Fruit fly (Drosophila melanogaster) whole organism: ENCODE measurements around the gene drn.

ENCODE experiments used
- CG8478 ChIP-seq: fragments of >200 bp; optimal IDR thresholded peaks from 2 replicates; lab custom pipeline; 2018; ENCODE audit warnings: inconsistent platforms
- Dll ChIP-seq: fragments of >200 bp; optimal IDR thresholded peaks from 2 replicates; lab custom pipeline; 2017
- EcR ChIP-seq, 2 experiments: fragments of >200 bp; optimal IDR thresholded peaks; 2 replicates each; lab custom pipeline; 2017; ENCODE audit warnings: missing biosample characterization in 2 of 2, missing genetic modification characterization in 2 of 2, missing genetic modification reagents in 2 of 2
- pan ChIP-seq: fragments of >200 bp; optimal IDR thresholded peaks from 2 replicates; lab custom pipeline; 2017
- psq ChIP-seq: fragments of >200 bp; optimal IDR thresholded peaks from 2 replicates; lab custom pipeline; 2017

- TF ChIP-seq pan (lab: Kevin White, UChicago) (no peak), Dll (lab: Kevin White, UChicago) (no peak), CG8478 (lab: Kevin White, UChicago) (no peak), psq (lab: Kevin White, UChicago) (no peak), EcR (GFP tag; optimal IDR thresholded peaks at IDR 0.05; lab: Kevin White, UChicago) (no peak)
Observed at dm6 chr3R:9395998-9396397, 56.0 kb downstream of the drn start.
